Worm (Caenorhabditis elegans) whole organism, L3 larva: Measurements from ENCODE around the gene dct-14.

Source experiments
- R02D3.7 ChIP-seq: fragments of 150-350 bp; optimal IDR thresholded peaks from 2 replicates; lab custom pipeline; 2014; ENCODE audit warnings: missing biosample characterization, missing genetic modification characterization
- ZK546.5 ChIP-seq: sonication (generic microtip); optimal IDR thresholded peaks from 2 replicates; lab custom pipeline; 2017; ENCODE audit warnings: missing biosample characterization, missing genetic modification characterization
- aly-2 ChIP-seq: fragments of 150-350 bp; optimal IDR thresholded peaks from 2 replicates; lab custom pipeline; 2014; ENCODE audit warnings: missing biosample characterization, missing genetic modification characterization
- ceh-16 ChIP-seq: sonication (generic microtip); optimal IDR thresholded peaks from 2 replicates; lab custom pipeline; 2017; ENCODE audit warnings: missing biosample characterization, missing genetic modification characterization
- ceh-28 ChIP-seq: fragments of 150-350 bp; optimal IDR thresholded peaks from 2 replicates; lab custom pipeline; 2014; ENCODE audit warnings: missing biosample characterization, missing genetic modification reagents, missing genetic modification characterization
- ceh-9 ChIP-seq: sonication (generic microtip); optimal IDR thresholded peaks from 2 replicates; lab custom pipeline; 2018; ENCODE audit warnings: missing biosample characterization, missing genetic modification characterization
- egl-5 ChIP-seq: fragments of 150-350 bp; optimal IDR thresholded peaks from 2 replicates; lab custom pipeline; 2017; ENCODE audit warnings: missing biosample characterization, missing genetic modification reagents, missing genetic modification characterization, inconsistent platforms
- elt-1 ChIP-seq: fragments of 150-350 bp; optimal IDR thresholded peaks from 2 replicates; lab custom pipeline; 2014; ENCODE audit warnings: missing biosample characterization, missing genetic modification characterization
- elt-3 ChIP-seq, 3 experiments: fragments of 150-350 bp in 1 of 3; sonication (generic microtip) in 2 of 3; optimal IDR thresholded peaks; 2 replicates in 2 of 3; 4 replicates in 1 of 3; lab custom pipeline; 2014 to 2017; ENCODE audit warnings: missing biosample characterization in 3 of 3, missing genetic modification characterization in 3 of 3
- fkh-2 ChIP-seq: fragments of 150-350 bp; optimal IDR thresholded peaks from 2 replicates; lab custom pipeline; 2014; ENCODE audit warnings: missing biosample characterization, missing genetic modification reagents, missing genetic modification characterization
- hmg-11 ChIP-seq: sonication (generic microtip); optimal IDR thresholded peaks from 2 replicates; lab custom pipeline; 2016; ENCODE audit warnings: missing genetic modification characterization, missing compliant biosample characterization
- jun-1 ChIP-seq: fragments of 150-350 bp; optimal IDR thresholded peaks from 2 replicates; lab custom pipeline; 2014; ENCODE audit warnings: missing biosample characterization, missing genetic modification reagents, missing genetic modification characterization
- lin-15B ChIP-seq: fragments of 150-350 bp; optimal IDR thresholded peaks from 2 replicates; lab custom pipeline; 2014; ENCODE audit warnings: missing biosample characterization, missing genetic modification characterization
- lin-39 ChIP-seq: fragments of 150-350 bp; optimal IDR thresholded peaks from 2 replicates; lab custom pipeline; 2018; ENCODE audit warnings: missing biosample characterization, missing genetic modification reagents, missing genetic modification characterization
- lsy-12 ChIP-seq: sonication (generic microtip); optimal IDR thresholded peaks from 2 replicates; lab custom pipeline; 2016; ENCODE audit warnings: mild to moderate bottlenecking, missing genetic modification characterization, missing compliant biosample characterization
- nfya-1 ChIP-seq: sonication (generic microtip); optimal IDR thresholded peaks from 2 replicates; lab custom pipeline; 2017; ENCODE audit warnings: missing genetic modification characterization, mild to moderate bottlenecking, missing compliant biosample characterization, antibody characterized with exemption, moderate library complexity; ENCODE audit not compliant: insufficient read depth
- nhr-11 ChIP-seq: fragments of 150-350 bp; optimal IDR thresholded peaks from 2 replicates; lab custom pipeline; 2014; ENCODE audit warnings: missing biosample characterization, missing genetic modification characterization
- nhr-237 ChIP-seq: fragments of 150-350 bp; optimal IDR thresholded peaks from 2 replicates; lab custom pipeline; 2014; ENCODE audit warnings: missing biosample characterization, missing genetic modification characterization
- nhr-77 ChIP-seq: fragments of 150-350 bp; optimal IDR thresholded peaks from 2 replicates; lab custom pipeline; 2014; ENCODE audit warnings: missing biosample characterization, missing genetic modification characterization
- pha-4 ChIP-seq: fragments of 150-350 bp; optimal IDR thresholded peaks from 2 replicates; lab custom pipeline; 2014; ENCODE audit warnings: missing biosample characterization, missing genetic modification reagents, missing genetic modification characterization
- pqm-1 ChIP-seq: fragments of 150-350 bp; optimal IDR thresholded peaks from 2 replicates; lab custom pipeline; 2017; ENCODE audit warnings: missing biosample characterization, missing genetic modification characterization, inconsistent platforms
- snpc-4 ChIP-seq: fragments of 150-350 bp; optimal IDR thresholded peaks from 2 replicates; lab custom pipeline; 2014; ENCODE audit warnings: missing biosample characterization, missing genetic modification characterization
- zag-1 ChIP-seq: fragments of 150-350 bp; optimal IDR thresholded peaks from 2 replicates; lab custom pipeline; 2014; ENCODE audit warnings: missing biosample characterization, missing genetic modification characterization
- ztf-11 ChIP-seq: fragments of 150-350 bp; optimal IDR thresholded peaks from 2 replicates; lab custom pipeline; 2014; ENCODE audit warnings: missing biosample characterization, missing genetic modification characterization
- ztf-4 ChIP-seq: fragments of 150-350 bp; optimal IDR thresholded peaks from 2 replicates; lab custom pipeline; 2014; ENCODE audit warnings: missing biosample characterization, missing genetic modification characterization

Gene dct-14

DNA sequence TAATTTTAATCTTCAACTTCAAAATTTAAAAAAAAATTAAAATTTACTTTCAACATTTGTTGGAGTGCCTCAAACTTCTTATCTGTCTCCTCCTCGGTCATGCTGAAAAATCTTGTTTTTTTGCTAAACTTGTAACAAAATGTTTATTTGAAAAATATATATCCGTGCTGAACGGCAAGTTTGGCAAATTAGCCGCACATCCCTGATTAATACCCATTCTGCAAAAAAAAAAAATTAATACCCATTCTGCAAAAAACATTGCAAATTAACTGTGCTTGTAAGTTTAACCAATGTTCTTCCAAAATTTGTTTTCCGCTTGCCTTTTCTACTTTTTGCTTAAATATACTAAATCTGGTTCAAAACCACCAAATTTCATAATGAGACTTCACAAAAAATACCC is 47.2 kb downstream of the dct-14 start, which contains the start of gene F48F5.6:
TSS of gene F48F5.6 (minus strand) at position 101 of the 400 bp plus-strand sequence.
- TF ChIP-seq ZK546.5 (no peak), ztf-11 (tag; lab: Kevin White, UChicago) (no peak), ztf-4 (tag; lab: Kevin White, UChicago) (no peak), fkh-2 (no peak), nhr-77 (tag; lab: Kevin White, UChicago) (no peak), lin-15B (tag; lab: Kevin White, UChicago) (no peak), aly-2 (tag; lab: Kevin White, UChicago) (no peak), lin-39 (tag; lab: Kevin White, UChicago) (no peak), pha-4 (tag; lab: Kevin White, UChicago) (no peak), snpc-4 (tag; lab: Kevin White, UChicago) (no peak), hmg-11 (no peak), jun-1 (tag; lab: Kevin White, UChicago) (no peak), ceh-16 (tag; lab: Kevin White, UChicago) (no peak), elt-1 (tag; lab: Kevin White, UChicago) (no peak)

DNA sequence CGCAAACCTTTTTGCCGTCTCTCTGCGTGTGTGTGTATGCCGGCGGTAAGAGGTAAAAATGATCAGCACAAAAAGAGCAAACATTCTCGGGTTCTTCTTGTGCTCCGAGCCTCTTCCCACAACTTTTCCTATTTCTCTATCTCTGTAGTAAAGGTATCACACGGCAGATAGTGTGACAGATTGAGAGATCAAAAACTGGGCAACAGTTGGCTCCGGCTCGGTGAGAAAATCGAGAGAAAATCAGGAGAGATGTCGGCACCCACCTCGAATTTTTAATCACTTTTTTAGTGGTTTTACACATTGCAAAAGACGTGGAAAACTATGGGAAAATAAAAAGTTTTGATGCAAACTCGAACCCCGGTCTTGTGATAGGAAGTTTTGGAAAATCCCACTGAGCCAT is 48.5 kb downstream of the dct-14 start:
- TF ChIP-seq nhr-11 (tag; lab: Kevin White, UChicago) (no peak), hmg-11 (no peak), aly-2 (tag; lab: Kevin White, UChicago) (no peak), nfya-1 (peak; percentile 12), fkh-2 (no peak), zag-1 (tag; lab: Kevin White, UChicago) (no peak), ceh-28 (tag; lab: Kevin White, UChicago) (no peak), nhr-237 (tag; lab: Kevin White, UChicago) (no peak), elt-3 (tag; optimal IDR thresholded peaks at IDR 0.05; lab: Kevin White, UChicago) (no peak), lsy-12 (tag; lab: Kevin White, UChicago) (no peak), ceh-9 (no peak), R02D3.7 (tag; lab: Kevin White, UChicago) (no peak), nhr-77 (tag; lab: Kevin White, UChicago) (no peak), egl-5 (tag; lab: Kevin White, UChicago) (peak; percentile 6), pqm-1 (tag; lab: Kevin White, UChicago) (no peak), ZK546.5 (no peak), ztf-11 (tag; lab: Kevin White, UChicago) (no peak)
